Fruit fly (Drosophila melanogaster): ENCODE results near the gene CG44090.
A peak's percentile ranks its signal among the peaks of the same experiment; 100 is the strongest.

Gene CG44090

DNA sequence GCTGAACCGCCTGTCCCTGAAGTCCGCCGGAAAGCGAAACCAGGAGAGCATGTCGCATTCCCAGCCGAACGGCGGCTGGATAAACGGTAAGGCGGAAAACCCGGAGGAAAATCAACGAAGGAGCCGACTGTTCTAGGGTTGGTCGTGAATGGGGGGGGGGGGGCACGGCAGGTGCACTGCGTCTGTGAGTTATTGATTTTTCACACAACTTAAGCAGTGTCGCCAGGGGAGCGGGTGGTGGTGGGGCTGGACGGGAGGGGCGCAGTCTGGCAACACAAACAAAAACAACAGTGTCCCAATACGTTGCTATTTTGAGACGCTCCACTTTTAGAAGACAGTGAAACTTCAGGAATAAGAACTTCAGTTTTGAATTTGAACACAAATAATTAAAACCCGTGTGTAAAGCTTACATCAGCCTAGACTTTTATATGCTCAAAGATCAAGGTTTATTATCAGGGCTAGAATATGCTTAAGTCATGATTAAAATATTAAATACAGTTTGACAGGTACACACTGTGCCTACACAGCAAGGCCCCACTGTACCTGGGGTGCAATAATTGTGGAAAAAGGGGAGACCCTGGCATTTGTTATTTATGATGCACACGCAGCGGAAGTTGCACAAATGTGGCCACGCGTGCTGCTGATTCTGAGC lies 47.9 kb downstream of the CG44090 start:
- peak; percentile 32 for TF ChIP-seq noc (tag; optimal IDR thresholded peaks at IDR 0.05)

DNA sequence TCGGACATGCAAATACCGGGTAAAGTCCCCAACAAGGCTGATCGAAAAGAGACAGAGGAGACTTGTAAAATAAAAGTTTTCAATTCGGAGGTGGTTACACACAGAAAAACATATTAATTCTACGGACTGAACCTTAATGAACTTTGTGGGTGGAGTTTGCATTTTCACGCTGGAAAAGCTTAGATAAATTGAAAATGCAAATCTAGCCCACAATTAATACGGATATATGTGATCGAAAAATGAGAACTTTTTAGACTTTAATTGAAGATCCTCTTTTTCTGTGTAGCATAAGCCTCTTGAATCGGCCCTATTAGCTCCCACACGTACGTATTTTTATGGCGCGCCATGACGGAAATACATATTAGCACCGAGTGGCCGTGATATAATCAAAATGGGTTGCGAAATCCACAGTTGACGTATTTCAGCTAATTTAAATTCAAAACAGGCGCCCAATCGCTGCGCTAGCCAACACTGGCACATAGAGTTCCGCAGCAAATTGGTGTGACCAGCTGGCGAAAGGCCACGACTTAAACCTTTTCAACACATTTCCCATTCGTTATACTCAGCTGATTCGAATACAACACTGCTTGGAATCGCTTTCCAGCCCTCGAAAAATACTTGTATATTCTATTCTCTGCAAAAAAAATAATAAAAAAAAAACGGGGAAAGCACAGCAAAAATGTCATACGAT lies 48.8 kb downstream of the CG44090 start:
- no peak for TF ChIP-seq noc (tag; optimal IDR thresholded peaks at IDR 0.05)
